Fruit fly (Drosophila melanogaster): ENCODE measurements around the gene hec.

The hec gene

DNA sequence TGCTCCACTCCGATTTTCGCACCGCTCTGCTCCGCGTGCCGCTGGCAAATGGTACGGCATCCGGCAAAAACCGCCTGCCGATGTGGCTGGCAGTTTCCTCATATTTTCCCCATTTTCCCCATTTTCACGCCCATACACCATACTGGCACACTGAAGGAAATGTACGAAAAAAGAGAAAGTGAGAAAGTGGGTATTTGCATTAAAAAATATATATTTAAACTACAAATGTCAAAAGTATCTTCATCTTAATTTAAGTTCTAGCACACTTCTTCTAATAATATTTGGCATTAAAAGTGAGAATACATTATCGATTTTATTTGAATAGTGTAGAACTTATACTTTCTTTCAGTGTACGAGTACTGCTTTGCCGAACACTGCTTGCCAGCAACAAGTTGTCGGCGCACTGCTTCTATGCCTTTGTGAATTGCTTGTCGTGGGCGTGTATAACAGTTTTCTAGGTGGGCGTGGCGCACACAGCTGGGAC lies at the start of gene hec (continued):
- no peak for TF ChIP-seq MTF-1 (GFP tag; optimal IDR thresholded peaks at IDR 0.05; ENCODE audit: borderline replicate concordance)
- TF ChIP-seq salm (tag; optimal IDR thresholded peaks at IDR 0.05) = no peak
- TF ChIP-seq chif (GFP tag; optimal IDR thresholded peaks at IDR 0.05) = no peak
- TF ChIP-seq CG12391 (tag; optimal IDR thresholded peaks at IDR 0.05) = no peak
- no peak for TF ChIP-seq zfh1 (GFP tag; IDR thresholded peaks at IDR 0.05)
- peak; percentile 18 for TF ChIP-seq CG9817 (tag; optimal IDR thresholded peaks at IDR 0.05)
- peak; percentile 90 for TF ChIP-seq CG31365 (tag; optimal IDR thresholded peaks at IDR 0.05)
- TF ChIP-seq trem (tag; optimal IDR thresholded peaks at IDR 0.05) = no peak
- TF ChIP-seq CG9727 (GFP tag; optimal IDR thresholded peaks at IDR 0.05) = peak; percentile 12
- no peak for TF ChIP-seq chn (GFP tag; optimal IDR thresholded peaks at IDR 0.05)
- 0 out of 2 replicates have a peak, but pooled peaks have one; percentile 25 for TF ChIP-seq CG9932 (GFP tag; IDR thresholded peaks at IDR 0.05)
- TF ChIP-seq CG5180 (GFP tag; optimal IDR thresholded peaks at IDR 0.05) = no peak
- no peak for TF ChIP-seq Dbx (GFP tag; IDR thresholded peaks at IDR 0.05)
- no peak for TF ChIP-seq so (GFP tag; IDR thresholded peaks at IDR 0.05)
- no peak for TF ChIP-seq cwo (GFP tag; optimal IDR thresholded peaks at IDR 0.05)
- 0 out of 2 replicates have a peak, but pooled peaks have one; percentile 8 for TF ChIP-seq esg (GFP tag; conservative IDR thresholded peaks at IDR 0.05)
- TF ChIP-seq cas (GFP tag; IDR thresholded peaks at IDR 0.05) = no peak
- TF ChIP-seq tna (GFP tag; IDR thresholded peaks at IDR 0.05; ENCODE audit: partially characterized antibody) = no peak
- no peak for TF ChIP-seq cg (GFP tag; optimal IDR thresholded peaks at IDR 0.05)
- peak; percentile 22 for TF ChIP-seq HHEX (GFP tag; optimal IDR thresholded peaks at IDR 0.05)
- TF ChIP-seq ro (GFP tag; IDR thresholded peaks at IDR 0.05) = no peak
- TF ChIP-seq Pdp1 (GFP tag; optimal IDR thresholded peaks at IDR 0.05) = peak in 1 of 2 experiments; percentile 3
- TF ChIP-seq CG3281 (GFP tag; optimal IDR thresholded peaks at IDR 0.05) = peak; percentile 16
- peak; percentile 27; the same call in 1 of the 2 replicates for TF ChIP-seq ranshi (GFP tag; IDR thresholded peaks at IDR 0.05)
- TF ChIP-seq Aef1 (GFP tag; IDR thresholded peaks at IDR 0.05) = no peak
- no peak for TF ChIP-seq CG31224 (GFP tag; IDR thresholded peaks at IDR 0.05)
- TF ChIP-seq CG12659 (GFP tag; optimal IDR thresholded peaks at IDR 0.05) = peak; percentile 7
- TF ChIP-seq Sox102F (GFP tag; optimal IDR thresholded peaks at IDR 0.05) = peak; percentile 39
- no peak for TF ChIP-seq CG14667 (GFP tag; IDR thresholded peaks at IDR 0.05)
- no peak for TF ChIP-seq Dek (tag; optimal IDR thresholded peaks at IDR 0.05)
- no peak for TF ChIP-seq NC2α (GFP tag; optimal IDR thresholded peaks at IDR 0.05)
- TF ChIP-seq HLH54F (GFP tag; optimal IDR thresholded peaks at IDR 0.05) = no peak
- no peak for TF ChIP-seq sqz (GFP tag; optimal IDR thresholded peaks at IDR 0.05)
- no peak for TF ChIP-seq CG12744 (GFP tag; optimal IDR thresholded peaks at IDR 0.05)
- peak; percentile 34 for TF ChIP-seq CG30403 (GFP tag; optimal IDR thresholded peaks at IDR 0.05)
- peak; percentile 14 for TF ChIP-seq lilli (GFP tag; optimal IDR thresholded peaks at IDR 0.05)
- TF ChIP-seq ci (GFP tag; IDR thresholded peaks at IDR 0.05) = no peak
- TF ChIP-seq Drgx (GFP tag; IDR thresholded peaks at IDR 0.05) = no peak
- TF ChIP-seq Stat92E (GFP tag; optimal IDR thresholded peaks at IDR 0.05) = no peak
- TF ChIP-seq CG11504 (tag; optimal IDR thresholded peaks at IDR 0.05) = peak; percentile 56
- TF ChIP-seq CG2678 (tag; optimal IDR thresholded peaks at IDR 0.05) = peak; percentile 55
- peak; percentile 36 for TF ChIP-seq Meics (GFP tag; optimal IDR thresholded peaks at IDR 0.05)
- TF ChIP-seq dmrt99B (tag; optimal IDR thresholded peaks at IDR 0.05) = peak; percentile 46
- no peak for TF ChIP-seq dmrt11E (tag; optimal IDR thresholded peaks at IDR 0.05)
- no peak for TF ChIP-seq CG10431 (GFP tag; optimal IDR thresholded peaks at IDR 0.05)
- no peak for TF ChIP-seq CG3407 (GFP tag; optimal IDR thresholded peaks at IDR 0.05)

All from whole organism, embryonic.